Fruit fly (Drosophila melanogaster) whole organism, wandering third instar larva: Measurements from ENCODE around the gene CG15531.

Source experiments
- CG32264 ChIP-seq: fragments of 200-800 bp; sonication (Bioruptor generic); optimal IDR thresholded peaks from 2 replicates; lab custom pipeline; 2016; ENCODE audit warnings: missing biosample characterization, missing genetic modification characterization
- CrebA ChIP-seq: fragments of 200-800 bp; sonication (Bioruptor generic); optimal IDR thresholded peaks from 2 replicates; lab custom pipeline; 2016; ENCODE audit warnings: missing biosample characterization, mild to moderate bottlenecking, missing genetic modification characterization, borderline replicate concordance
- Dfd ChIP-seq: fragments of >200 bp; optimal IDR thresholded peaks from 2 replicates; lab custom pipeline; 2017; ENCODE audit warnings: missing biosample characterization, missing genetic modification characterization
- Dif ChIP-seq: fragments of 200-275, 200-300 bp; sonication (Bioruptor generic); optimal IDR thresholded peaks from 2 replicates; lab custom pipeline; 2018; ENCODE audit warnings: missing biosample characterization, missing genetic modification characterization; ENCODE audit not compliant: partially characterized antibody
- GATAd ChIP-seq: sonication (Bioruptor generic); optimal IDR thresholded peaks from 2 replicates; lab custom pipeline; 2016; ENCODE audit warnings: missing biosample characterization, missing genetic modification characterization
- Hnf4 ChIP-seq: fragments of 200-800 bp; sonication (Bioruptor generic); optimal IDR thresholded peaks from 2 replicates; lab custom pipeline; 2016; ENCODE audit warnings: missing biosample characterization, mild to moderate bottlenecking, missing genetic modification characterization
- Hr78 ChIP-seq: fragments of >200 bp; optimal IDR thresholded peaks from 2 replicates; lab custom pipeline; 2017; ENCODE audit warnings: missing biosample characterization, missing genetic modification characterization
- Hr83 ChIP-seq: fragments of 200-300 bp; sonication (Bioruptor generic); optimal IDR thresholded peaks from 2 replicates; lab custom pipeline; 2016; ENCODE audit warnings: missing biosample characterization, mild to moderate bottlenecking, missing genetic modification characterization, moderate library complexity; ENCODE audit not compliant: poor library complexity, severe bottlenecking
- Jra ChIP-seq: sonication (Bioruptor generic); optimal IDR thresholded peaks from 2 replicates; lab custom pipeline; 2016; ENCODE audit warnings: missing biosample characterization, missing genetic modification characterization
- Myc ChIP-seq: fragments of >200 bp; optimal IDR thresholded peaks from 2 replicates; lab custom pipeline; 2017
- N ChIP-seq: fragments of >200 bp; optimal IDR thresholded peaks from 2 replicates; lab custom pipeline; 2018; ENCODE audit warnings: missing biosample characterization, missing external identifiers, missing genetic modification characterization
- OdsH ChIP-seq: fragments of 200-800 bp; sonication (Bioruptor generic); optimal IDR thresholded peaks from 2 replicates; lab custom pipeline; 2016; ENCODE audit warnings: missing biosample characterization, mild to moderate bottlenecking, missing genetic modification characterization
- Rel ChIP-seq, 2 experiments: fragments of 200-800 bp; sonication (Bioruptor generic) in 1 of 2; optimal IDR thresholded peaks; 2 replicates in 1 of 2; 3 replicates in 1 of 2; lab custom pipeline; 2016 to 2019; ENCODE audit warnings: mild to moderate bottlenecking in 2 of 2, missing biosample characterization in 2 of 2, missing genetic modification characterization in 2 of 2, moderate library complexity in 1 of 2
- Sp1 ChIP-seq: fragments of 200-800 bp; sonication (Bioruptor generic); optimal IDR thresholded peaks from 3 replicates; lab custom pipeline; 2019; ENCODE audit warnings: missing biosample characterization, mild to moderate bottlenecking, missing genetic modification characterization, moderate library complexity
- Vsx2 ChIP-seq: fragments of 200-300, 225-300 bp; sonication (Bioruptor generic); optimal IDR thresholded peaks from 2 replicates; lab custom pipeline; 2018; ENCODE audit warnings: missing biosample characterization, missing genetic modification characterization; ENCODE audit not compliant: partially characterized antibody
- br ChIP-seq: fragments of 200-800 bp; sonication (Bioruptor generic); optimal IDR thresholded peaks from 2 replicates; lab custom pipeline; 2016; ENCODE audit warnings: missing biosample characterization, missing genetic modification characterization
- brk ChIP-seq: fragments of 200-800 bp; sonication (Bioruptor generic); optimal IDR thresholded peaks from 2 replicates; lab custom pipeline; 2016; ENCODE audit warnings: missing biosample characterization, mild to moderate bottlenecking, missing genetic modification characterization
- dl ChIP-seq, 2 experiments: fragments of 175-275, 200-275 bp in 1 of 2; fragments of 200-275 bp in 1 of 2; sonication (Bioruptor generic); optimal IDR thresholded peaks; lab custom pipeline; 2018; ENCODE audit warnings: mild to moderate bottlenecking in 2 of 2, missing biosample characterization in 2 of 2, missing genetic modification characterization in 2 of 2, moderate library complexity in 2 of 2; ENCODE audit not compliant: partially characterized antibody in 2 of 2, insufficient read depth in 1 of 2
- dmrt93B ChIP-seq: fragments of 200-800 bp; sonication (Bioruptor generic); optimal IDR thresholded peaks from 2 replicates; lab custom pipeline; 2018; ENCODE audit warnings: missing biosample characterization, mild to moderate bottlenecking, missing genetic modification characterization
- dsf ChIP-seq: sonication (Bioruptor generic); optimal IDR thresholded peaks from 2 replicates; lab custom pipeline; 2016; ENCODE audit warnings: missing biosample characterization, missing genetic modification characterization, borderline replicate concordance
- ey ChIP-seq: fragments of 200-800 bp; sonication (Bioruptor generic); optimal IDR thresholded peaks from 2 replicates; lab custom pipeline; 2016; ENCODE audit warnings: missing biosample characterization, missing genetic modification characterization
- foxo ChIP-seq, 2 experiments: fragments of 200-800 bp; sonication (Bioruptor generic); optimal IDR thresholded peaks; 2 replicates in 1 of 2; 3 replicates in 1 of 2; lab custom pipeline; 2016 to 2017; ENCODE audit warnings: missing biosample characterization in 2 of 2, missing genetic modification characterization in 2 of 2
- fru ChIP-seq: fragments of 200-800 bp; sonication (Bioruptor generic); optimal IDR thresholded peaks from 3 replicates; lab custom pipeline; 2016; ENCODE audit warnings: missing biosample characterization, mild to moderate bottlenecking, missing genetic modification characterization
- h ChIP-seq: fragments of 200-800 bp; sonication (Bioruptor generic); optimal IDR thresholded peaks from 3 replicates; lab custom pipeline; 2016; ENCODE audit warnings: missing biosample characterization, mild to moderate bottlenecking, missing genetic modification characterization
- jim ChIP-seq: fragments of 175-275, 200-325 bp; sonication (Bioruptor generic); optimal IDR thresholded peaks from 2 replicates; lab custom pipeline; 2016; ENCODE audit warnings: missing biosample characterization, mild to moderate bottlenecking, missing genetic modification characterization
- lola ChIP-seq: fragments of >200 bp; optimal IDR thresholded peaks from 2 replicates; lab custom pipeline; 2017; ENCODE audit warnings: missing biosample characterization, missing genetic modification characterization
- pan ChIP-seq: fragments of >200 bp; optimal IDR thresholded peaks from 2 replicates; lab custom pipeline; 2017
- psq ChIP-seq: fragments of 200-800 bp; sonication (Bioruptor generic); optimal IDR thresholded peaks from 3 replicates; lab custom pipeline; 2017; ENCODE audit warnings: missing biosample characterization, mild to moderate bottlenecking, missing genetic modification characterization, moderate library complexity
- rgr ChIP-seq: fragments of 200-800 bp; sonication (Bioruptor generic); optimal IDR thresholded peaks from 3 replicates; lab custom pipeline; 2016; ENCODE audit warnings: missing biosample characterization, mild to moderate bottlenecking, missing genetic modification characterization
- sage ChIP-seq: fragments of 200-800 bp; sonication (Bioruptor generic); optimal IDR thresholded peaks from 2 replicates; lab custom pipeline; 2016; ENCODE audit warnings: missing biosample characterization, mild to moderate bottlenecking, missing genetic modification characterization
- sv ChIP-seq: fragments of 200-800 bp; sonication (Bioruptor generic); optimal IDR thresholded peaks from 3 replicates; lab custom pipeline; 2016; ENCODE audit warnings: missing biosample characterization, missing genetic modification characterization
- tai ChIP-seq: sonication (Bioruptor generic); optimal IDR thresholded peaks from 2 replicates; lab custom pipeline; 2016; ENCODE audit warnings: missing biosample characterization, missing genetic modification characterization
- usp ChIP-seq: fragments of >200 bp; optimal IDR thresholded peaks from 2 replicates; lab custom pipeline; 2017; ENCODE audit warnings: missing biosample characterization, missing genetic modification characterization
- woc ChIP-seq: sonication (Bioruptor generic); optimal IDR thresholded peaks from 2 replicates; lab custom pipeline; 2016; ENCODE audit warnings: missing biosample characterization, mild to moderate bottlenecking, missing genetic modification characterization

Gene CG15531

dm6 chr3R:30215020-30215419 lies 19.0 kb upstream of the CG15531 start:
- TF ChIP-seq Dfd (GFP tag; lab: Kevin White, UChicago) = no peak
- no peak for TF ChIP-seq Rel (GFP tag; optimal IDR thresholded peaks at IDR 0.05; lab: Kevin White, UChicago)
- TF ChIP-seq Rel (tag; optimal IDR thresholded peaks at IDR 0.05; lab: Kevin White, UChicago) = peak; percentile 97
- TF ChIP-seq woc (GFP tag; lab: Kevin White, UChicago) = no peak

- TF ChIP-seq Rel (GFP tag; optimal IDR thresholded peaks at IDR 0.05; lab: Kevin White, UChicago) (no peak), Rel (tag; optimal IDR thresholded peaks at IDR 0.05; lab: Kevin White, UChicago) (peak; percentile 1), h (GFP tag; lab: Kevin White, UChicago) (no peak), lola (GFP tag; lab: Kevin White, UChicago) (no peak), sage (GFP tag; lab: Kevin White, UChicago) (no peak), fru (GFP tag; lab: Kevin White, UChicago) (no peak), br (no peak), Vsx2 (GFP tag; lab: Kevin White, UChicago) (no peak)
- TF ChIP-seq, all 38 proteins: peak for 1
These were observed 17.7 kb upstream of the CG15531 start, which contains the start of gene CecB for dm6 chr3R:30213697-30214096. Gene CecB, minus strand, starts transcription at chr3R:30213797.

dm6 chr3R:30211856-30212255 lies 15.8 kb upstream of the CG15531 start, which contains the start of gene CecA2:
Gene CecA2, plus strand, starts transcription at chr3R:30212156.
- TF ChIP-seq Rel (GFP tag; optimal IDR thresholded peaks at IDR 0.05; lab: Kevin White, UChicago) (no peak), Rel (tag; optimal IDR thresholded peaks at IDR 0.05; lab: Kevin White, UChicago) (peak; percentile 72), pan (lab: Kevin White, UChicago) (no peak)

- TF ChIP-seq sv (GFP tag; lab: Kevin White, UChicago) = no peak
- TF ChIP-seq Rel (GFP tag; optimal IDR thresholded peaks at IDR 0.05; lab: Kevin White, UChicago) = no peak
- peak; percentile 91 for TF ChIP-seq Rel (tag; optimal IDR thresholded peaks at IDR 0.05; lab: Kevin White, UChicago)
- TF ChIP-seq dmrt93B = no peak
- TF ChIP-seq N (GFP tag; lab: Kevin White, UChicago) = no peak
These were observed 14.5 kb upstream of the CG15531 start, which contains the start of gene CecA1 for dm6 chr3R:30210560-30210959. Gene CecA1, plus strand, starts transcription at chr3R:30210874.

DNA sequence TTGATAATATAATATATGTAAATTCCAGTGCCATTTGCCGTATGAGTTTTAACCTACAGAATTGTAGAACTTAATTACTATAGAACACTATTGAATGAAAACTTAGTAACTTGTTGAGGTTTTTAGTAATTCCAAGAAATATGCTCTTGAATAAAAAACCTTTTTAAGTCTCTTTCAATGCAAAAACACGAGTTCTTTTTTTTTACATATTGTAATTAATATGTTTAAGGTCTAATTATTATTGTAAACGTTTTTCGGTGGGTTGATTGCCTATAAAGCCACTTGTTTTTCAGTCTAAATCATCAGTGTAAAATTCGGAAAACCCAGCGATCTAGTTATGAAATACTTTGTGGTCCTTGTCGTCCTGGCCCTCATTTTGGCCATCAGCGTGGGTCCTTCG lies 13.6 kb upstream of the CG15531 start, which contains the start of gene Anp:
Anp (plus strand) TSS at position 301 of the 400 bp plus-strand sequence.
- TF ChIP-seq jim (GFP tag; lab: Kevin White, UChicago) (no peak), Hr78 (GFP tag; lab: Kevin White, UChicago) (no peak), Hr83 (GFP tag; lab: Kevin White, UChicago) (no peak), Hnf4 (GFP tag; lab: Kevin White, UChicago) (no peak), br (no peak), Jra (GFP tag; lab: Kevin White, UChicago) (no peak), Sp1 (no peak), CG32264 (no peak), psq (no peak), OdsH (GFP tag; lab: Kevin White, UChicago) (no peak), woc (GFP tag; lab: Kevin White, UChicago) (no peak), brk (no peak), pan (lab: Kevin White, UChicago) (no peak), dsf (GFP tag; lab: Kevin White, UChicago) (no peak), sv (GFP tag; lab: Kevin White, UChicago) (no peak), dl (GFP tag; optimal IDR thresholded peaks at IDR 0.05; lab: Kevin White, UChicago; ENCODE audit: insufficient read depth in 1 of 2, partially characterized antibody in 2 of 2) (no peak), h (GFP tag; lab: Kevin White, UChicago) (no peak)

dm6 chr3R:30208766-30209484 lies 12.9 kb upstream of the CG15531 start, which contains the start of gene RpS7:
Gene RpS7, minus strand, starts transcription at chr3R:30209020.
- TF ChIP-seq ey (GFP tag; lab: Kevin White, UChicago) (peak; percentile 13), Vsx2 (GFP tag; lab: Kevin White, UChicago) (no peak), woc (GFP tag; lab: Kevin White, UChicago) (peak; percentile 29), Hr83 (GFP tag; lab: Kevin White, UChicago) (peak; percentile 82), lola (GFP tag; lab: Kevin White, UChicago) (no peak), Jra (GFP tag; lab: Kevin White, UChicago) (peak; percentile 34), foxo (GFP tag; optimal IDR thresholded peaks at IDR 0.05; lab: Kevin White, UChicago) (peak in 1 of 2 experiments; percentile 44), sage (GFP tag; lab: Kevin White, UChicago) (no peak), Dfd (GFP tag; lab: Kevin White, UChicago) (no peak), fru (GFP tag; lab: Kevin White, UChicago) (peak; percentile 55), tai (GFP tag; lab: Kevin White, UChicago) (no peak), N (GFP tag; lab: Kevin White, UChicago) (no peak), CrebA (no peak), OdsH (GFP tag; lab: Kevin White, UChicago) (peak; percentile 42), brk (no peak), Hr78 (GFP tag; lab: Kevin White, UChicago) (no peak), Myc (lab: Kevin White, UChicago) (peak; percentile 53), pan (lab: Kevin White, UChicago) (no peak), psq (peak; percentile 47), Dif (GFP tag; lab: Kevin White, UChicago) (no peak), rgr (GFP tag; lab: Kevin White, UChicago) (peak; percentile 69), usp (no peak), GATAd (peak; percentile 45), dsf (GFP tag; lab: Kevin White, UChicago) (peak; percentile 36), dmrt93B (peak; percentile 64)
